Worm (Caenorhabditis elegans): ENCODE results near the gene fbxc-7.

fbxc-7 gene

DNA sequence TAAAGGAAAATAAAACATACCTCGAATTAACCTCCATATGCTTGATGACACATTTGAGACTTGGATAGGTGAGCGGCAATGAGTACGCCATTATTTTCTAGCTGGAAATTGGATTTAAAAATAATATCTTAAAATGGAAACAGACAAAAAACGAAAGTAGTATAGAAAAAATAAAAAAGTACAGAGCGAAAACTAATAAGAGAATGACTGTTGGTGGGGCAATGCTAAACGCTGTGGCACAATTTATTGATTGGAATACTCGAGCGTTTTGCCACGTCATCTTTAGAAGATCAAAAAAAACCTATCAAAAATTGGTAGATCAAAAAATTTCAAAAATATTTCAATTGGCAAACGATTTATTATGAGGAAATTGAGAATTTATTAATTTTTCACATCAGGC is 6.6 kb upstream of the fbxc-7 start, which contains the start of gene fbxc-32:
TSS of gene fbxc-32 (minus strand) at position 101 of the 400 bp plus-strand sequence.
- TF ChIP-seq fkh-10 (GFP tag; optimal IDR thresholded peaks at IDR 0.05) (no peak), skn-1 (tag; optimal IDR thresholded peaks at IDR 0.05) (no peak), aly-2 (tag; optimal IDR thresholded peaks at IDR 0.05) (no peak), nhr-67 (tag; optimal IDR thresholded peaks at IDR 0.05) (no peak), unc-62 (GFP tag; optimal IDR thresholded peaks at IDR 0.05) (no peak), nhr-23 (tag; optimal IDR thresholded peaks at IDR 0.05) (no peak), hmg-11 (tag; optimal IDR thresholded peaks at IDR 0.05) (no peak), lin-15B (tag; optimal IDR thresholded peaks at IDR 0.05) (no peak), unc-39 (tag; optimal IDR thresholded peaks at IDR 0.05) (no peak), ZK546.5 (tag; optimal IDR thresholded peaks at IDR 0.05) (no peak), pha-4 (tag; optimal IDR thresholded peaks at IDR 0.05) (no peak), tbx-2 (tag; optimal IDR thresholded peaks at IDR 0.05) (no peak), nhr-12 (tag; optimal IDR thresholded peaks at IDR 0.05) (no peak), mdl-1 (tag; optimal IDR thresholded peaks at IDR 0.05) (no peak), ztf-4 (tag; optimal IDR thresholded peaks at IDR 0.05) (no peak), fos-1 (tag; optimal IDR thresholded peaks at IDR 0.05) (no peak), ceh-82 (tag; optimal IDR thresholded peaks at IDR 0.05) (no peak), lin-39 (tag; optimal IDR thresholded peaks at IDR 0.05) (no peak)

DNA sequence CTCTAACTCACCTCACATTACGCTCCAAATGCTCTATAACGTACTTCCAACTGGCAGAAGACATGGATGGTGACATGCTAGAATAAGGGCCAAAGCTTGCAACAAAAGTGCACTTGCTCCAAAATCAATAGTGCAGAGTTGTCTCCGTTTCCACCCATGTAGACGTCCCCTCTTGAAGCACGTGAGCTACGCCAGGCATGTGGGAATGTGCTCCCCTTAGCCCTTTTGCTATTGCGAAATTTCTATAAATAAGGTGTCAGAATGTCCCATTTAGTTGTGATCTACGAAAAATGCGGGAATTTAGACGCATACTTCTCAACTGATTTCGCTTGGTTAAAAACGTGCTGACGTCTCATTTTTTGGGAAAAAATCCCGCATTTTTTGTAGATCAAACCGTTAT is 4.4 kb upstream of the fbxc-7 start:
- TF ChIP-seq ama-1 (optimal IDR thresholded peaks at IDR 0.05) (no peak), nhr-28 (tag; optimal IDR thresholded peaks at IDR 0.05) (no peak)

DNA sequence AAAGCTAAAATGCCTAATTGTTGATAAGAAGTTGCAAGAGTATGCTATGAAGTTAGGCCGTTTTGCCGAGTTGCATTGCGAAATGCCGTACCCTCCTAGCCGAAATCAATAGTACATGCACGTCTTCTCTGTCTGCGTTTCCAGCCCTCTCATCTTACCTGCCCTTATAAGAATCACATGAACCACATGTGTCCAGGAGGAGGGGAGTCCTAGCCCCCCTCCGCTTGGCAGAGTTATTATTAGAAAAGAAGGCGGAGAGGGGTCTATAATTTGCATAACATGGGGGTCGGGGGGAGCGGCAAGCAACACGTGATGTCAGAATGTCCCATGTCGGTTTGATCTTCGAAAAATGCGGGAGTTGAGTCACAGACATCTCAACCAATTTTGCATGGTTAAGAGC is 1.7 kb upstream of the fbxc-7 start:
- TF ChIP-seq R02D3.7 (tag; optimal IDR thresholded peaks at IDR 0.05): no peak
- no peak for TF ChIP-seq ceh-82 (tag; optimal IDR thresholded peaks at IDR 0.05)
- TF ChIP-seq nhr-25 (tag; optimal IDR thresholded peaks at IDR 0.05): no peak
- no peak for TF ChIP-seq mdl-1 (tag; optimal IDR thresholded peaks at IDR 0.05)
- no peak for TF ChIP-seq aly-2 (tag; optimal IDR thresholded peaks at IDR 0.05)
- no peak for TF ChIP-seq ceh-16 (tag; optimal IDR thresholded peaks at IDR 0.05)
- TF ChIP-seq unc-62 (GFP tag; optimal IDR thresholded peaks at IDR 0.05): no peak
- TF ChIP-seq ztf-11 (tag; optimal IDR thresholded peaks at IDR 0.05): no peak
- no peak for TF ChIP-seq nhr-43 (tag; optimal IDR thresholded peaks at IDR 0.05; ENCODE audit: poor library complexity, severe bottlenecking)
- TF ChIP-seq nhr-11 (tag; optimal IDR thresholded peaks at IDR 0.05): no peak
- no peak for TF ChIP-seq lin-15B (tag; optimal IDR thresholded peaks at IDR 0.05)
- no peak for TF ChIP-seq pqm-1 (tag; optimal IDR thresholded peaks at IDR 0.05)
- no peak for TF ChIP-seq egl-27 (tag; optimal IDR thresholded peaks at IDR 0.05)

DNA sequence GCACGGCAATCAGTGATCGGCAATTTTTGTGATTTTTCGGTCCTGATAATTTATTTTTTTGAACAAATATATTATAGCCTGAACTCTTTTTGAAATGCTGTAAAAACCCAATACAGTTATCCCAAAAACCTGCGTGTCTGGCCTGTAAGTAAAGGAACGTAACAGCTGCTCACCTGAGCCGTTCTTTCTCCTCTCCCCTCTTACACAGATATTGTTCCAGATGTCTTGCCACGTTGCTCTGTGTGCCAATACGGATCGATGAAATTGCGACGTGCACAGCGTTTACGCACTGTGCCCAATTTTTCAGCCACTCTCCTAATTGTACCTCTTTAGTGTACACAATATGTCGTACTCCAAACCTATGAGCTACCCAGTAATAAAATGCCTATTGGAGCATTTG is 3.9 kb downstream of the fbxc-7 start, which contains the start of gene sdz-4:
TSS of gene sdz-4 (plus strand) at position 301 of the 400 bp plus-strand sequence.
- no peak for TF ChIP-seq lin-15B (tag; optimal IDR thresholded peaks at IDR 0.05)
- no peak for TF ChIP-seq elt-2 (tag; optimal IDR thresholded peaks at IDR 0.05)
- no peak for TF ChIP-seq ZK546.5 (tag; optimal IDR thresholded peaks at IDR 0.05)
- TF ChIP-seq ama-1 (optimal IDR thresholded peaks at IDR 0.05): no peak
- TF ChIP-seq zag-1 (tag; optimal IDR thresholded peaks at IDR 0.05): no peak
- no peak for TF ChIP-seq nhr-237 (tag; optimal IDR thresholded peaks at IDR 0.05)
- TF ChIP-seq ceh-28 (tag; optimal IDR thresholded peaks at IDR 0.05): no peak
- no peak for TF ChIP-seq ceh-82 (tag; optimal IDR thresholded peaks at IDR 0.05)
- no peak for TF ChIP-seq snpc-4 (tag; optimal IDR thresholded peaks at IDR 0.05)
- TF ChIP-seq pqm-1 (tag; optimal IDR thresholded peaks at IDR 0.05): no peak
- no peak for TF ChIP-seq elt-3 (tag; optimal IDR thresholded peaks at IDR 0.05)
- TF ChIP-seq mdl-1 (tag; optimal IDR thresholded peaks at IDR 0.05): no peak
- TF ChIP-seq pha-4 (tag; optimal IDR thresholded peaks at IDR 0.05): no peak
- no peak for TF ChIP-seq ceh-16 (tag; optimal IDR thresholded peaks at IDR 0.05)
- no peak for TF ChIP-seq fos-1 (tag; optimal IDR thresholded peaks at IDR 0.05)
- TF ChIP-seq mml-1 (tag; optimal IDR thresholded peaks at IDR 0.05): no peak
- TF ChIP-seq nhr-11 (tag; optimal IDR thresholded peaks at IDR 0.05): no peak
- TF ChIP-seq nfya-1 (tag; optimal IDR thresholded peaks at IDR 0.05; ENCODE audit: insufficient read depth): no peak

DNA sequence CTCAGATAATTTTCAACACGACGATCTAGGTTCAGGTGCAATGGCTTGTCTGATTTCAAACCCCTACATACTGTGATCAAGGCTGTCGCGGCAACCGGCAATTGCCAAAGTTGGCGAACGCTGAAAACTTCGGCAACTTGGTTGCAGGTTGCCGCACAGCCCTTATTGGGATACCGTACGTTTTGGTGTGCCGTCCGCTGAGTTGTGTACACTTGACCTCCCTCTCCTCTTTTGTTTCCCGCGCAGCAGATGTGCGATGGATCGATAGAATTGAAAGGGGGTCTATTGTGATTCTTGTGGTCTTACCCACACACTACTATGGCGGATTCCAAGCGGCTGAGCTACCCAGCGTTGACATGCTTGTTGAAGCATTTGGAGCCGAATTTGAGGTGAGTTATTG is 5.5 kb downstream of the fbxc-7 start, which contains the start of the genes C32B5.18 and C32B5.7:
TSS of gene C32B5.18 (plus strand) at position 301 of the 400 bp plus-strand sequence.
TSS of gene C32B5.7 (plus strand) at position 311 of the 400 bp plus-strand sequence.
- no peak for TF ChIP-seq pha-4 (tag; optimal IDR thresholded peaks at IDR 0.05)
- no peak for TF ChIP-seq nhr-12 (tag; optimal IDR thresholded peaks at IDR 0.05)
- TF ChIP-seq nhr-28 (tag; optimal IDR thresholded peaks at IDR 0.05): no peak
- no peak for TF ChIP-seq snpc-4 (tag; optimal IDR thresholded peaks at IDR 0.05)
- TF ChIP-seq zag-1 (tag; optimal IDR thresholded peaks at IDR 0.05): no peak
- no peak for TF ChIP-seq nfya-1 (tag; optimal IDR thresholded peaks at IDR 0.05; ENCODE audit: insufficient read depth)
- TF ChIP-seq eor-1 (tag; optimal IDR thresholded peaks at IDR 0.05): no peak
- no peak for TF ChIP-seq ceh-28 (tag; optimal IDR thresholded peaks at IDR 0.05)
- no peak for TF ChIP-seq skn-1 (tag; optimal IDR thresholded peaks at IDR 0.05)
- TF ChIP-seq tbx-2 (tag; optimal IDR thresholded peaks at IDR 0.05): no peak
- no peak for TF ChIP-seq nhr-23 (tag; optimal IDR thresholded peaks at IDR 0.05)
- TF ChIP-seq ZK546.5 (tag; optimal IDR thresholded peaks at IDR 0.05): no peak
- no peak for TF ChIP-seq aly-2 (tag; optimal IDR thresholded peaks at IDR 0.05)
- no peak for TF ChIP-seq nhr-237 (tag; optimal IDR thresholded peaks at IDR 0.05)
- no peak for TF ChIP-seq jun-1 (tag; optimal IDR thresholded peaks at IDR 0.05)
- TF ChIP-seq nhr-43 (tag; optimal IDR thresholded peaks at IDR 0.05; ENCODE audit: poor library complexity, severe bottlenecking): no peak
